Worm (Caenorhabditis elegans): Measurements from ENCODE around the gene ubq-1.

- TF ChIP-seq ref-1 (GFP tag; conservative IDR thresholded peaks at IDR 0.05): no peak
- TF ChIP-seq flt-1 (GFP tag; IDR thresholded peaks at IDR 0.05): no peak
- TF ChIP-seq ztf-23 (GFP tag; IDR thresholded peaks at IDR 0.05): no peak
Observed at ce11 chrIII:5985340-5985739, 45.3 kb downstream of the ubq-1 start, which contains the start of gene T04C9.3.

Data from whole organism, midembryonic.